Worm (Caenorhabditis elegans) whole organism, L4/young adult: ENCODE data around the gene pgp-7.

ENCODE experiments used
- dao-5 ChIP-seq: sonication (generic microtip); optimal IDR thresholded peaks from 2 replicates; lab custom pipeline; 2016; ENCODE audit warnings: missing genotype, missing genetic modification characterization, moderate library complexity, missing compliant biosample characterization
- him-1 ChIP-seq: sonication (generic microtip); optimal IDR thresholded peaks from 2 replicates; lab custom pipeline; 2016; ENCODE audit warnings: missing genotype, missing genetic modification reagents, missing genetic modification characterization, missing compliant biosample characterization

DNA sequence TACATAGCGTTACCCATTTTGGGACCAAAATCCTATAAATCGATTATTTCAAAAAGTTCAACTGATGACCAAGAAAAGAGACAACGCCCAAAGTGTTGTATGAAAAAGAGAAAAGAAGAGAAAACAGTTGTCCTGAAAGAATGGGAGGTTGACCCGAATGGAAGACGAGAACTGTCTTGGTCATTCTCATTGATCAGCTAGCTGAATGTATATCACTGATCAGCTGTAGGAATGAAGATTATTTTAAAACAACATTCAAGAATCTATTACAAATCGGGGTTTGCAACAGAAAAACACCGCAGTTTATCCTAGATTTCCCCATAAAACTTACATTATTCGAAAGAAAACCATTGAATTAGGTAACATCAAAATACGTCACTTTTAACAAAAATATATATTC lies 20.4 kb upstream of the pgp-7 start, which contains the start of gene F47B10.5:
- TF ChIP-seq him-1 (tag; lab: Kevin White, UChicago) (no peak), dao-5 (tag; lab: Kevin White, UChicago) (no peak)
